Worm (Caenorhabditis elegans): Measurements from ENCODE around the gene osm-6.

DNA sequence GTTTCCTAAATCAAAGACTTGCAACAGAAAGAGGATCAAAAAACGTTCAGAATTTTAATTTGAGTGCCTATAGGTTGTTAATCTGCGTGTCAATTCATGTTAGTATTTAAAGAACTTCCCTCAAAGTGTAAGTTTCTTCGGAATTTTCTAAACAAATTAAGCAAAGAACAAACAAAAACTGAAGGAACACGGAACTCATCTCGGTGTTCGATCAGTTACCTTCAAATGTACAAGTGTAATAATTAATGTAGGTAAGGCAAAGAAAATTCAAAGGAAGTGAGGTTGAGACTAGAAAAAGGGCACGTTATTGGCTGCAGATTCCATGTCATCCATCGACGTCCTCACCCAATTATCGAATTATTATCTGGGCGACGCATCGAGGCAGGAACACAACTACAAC lies 33.3 kb downstream of the osm-6 start, which contains the start of gene K12G11.6:
- TF ChIP-seq arid-1 (GFP tag; conservative IDR thresholded peaks at IDR 0.05) (no peak), zag-1 (tag; optimal IDR thresholded peaks at IDR 0.05) (no peak), nhr-25 (tag; optimal IDR thresholded peaks at IDR 0.05; ENCODE audit: borderline replicate concordance, insufficient read depth) (no peak), F26F4.8 (GFP tag; conservative IDR thresholded peaks at IDR 0.05) (no peak), snpc-4 (tag; optimal IDR thresholded peaks at IDR 0.05) (no peak), hlh-30 (tag; optimal IDR thresholded peaks at IDR 0.05; ENCODE audit: insufficient read depth) (no peak), pqm-1 (tag; optimal IDR thresholded peaks at IDR 0.05) (no peak), rbr-2 (tag; optimal IDR thresholded peaks at IDR 0.05) (no peak), unc-62 (GFP tag; optimal IDR thresholded peaks at IDR 0.05 in 1 of 2) (peak in 1 of 2 experiments; percentile 94), unc-62 (tag; optimal IDR thresholded peaks at IDR 0.05) (no peak), aha-1 (tag) (no peak), fos-1 (tag; optimal IDR thresholded peaks at IDR 0.05) (no peak)

Measured in whole organism, L4 larva.